Worm (Caenorhabditis elegans) whole organism, L4 larva: ENCODE results near the gene lsm-4.

Experiments used
- D1046.2 ChIP-seq: fragments of 200-800 bp; sonication (Bioruptor generic); IDR thresholded peaks from 2 replicates; pipeline ENCODE4 v1.3.6; 2022; ENCODE audit warnings: missing genetic modification characterization, missing compliant biosample characterization
- F10B5.3 ChIP-seq: sonication (generic microtip); optimal IDR thresholded peaks from 2 replicates; lab custom pipeline; 2016; ENCODE audit warnings: mild to moderate bottlenecking, missing genetic modification characterization, missing compliant biosample characterization
- F37D6.2 ChIP-seq: sonication (generic microtip); optimal IDR thresholded peaks from 2 replicates; lab custom pipeline; 2016; ENCODE audit warnings: mild to moderate bottlenecking, missing genetic modification characterization, missing compliant biosample characterization
- T20F7.1 ChIP-seq: fragments of 200-800 bp; sonication (Bioruptor generic); optimal IDR thresholded peaks from 2 replicates; lab custom pipeline; 2018; ENCODE audit warnings: mild to moderate bottlenecking, missing genetic modification characterization, missing compliant biosample characterization
- ZK546.5 ChIP-seq, 2 experiments: sonication (generic microtip); optimal IDR thresholded peaks; 2 replicates each; lab custom pipeline; 2017; ENCODE audit warnings: missing biosample characterization in 2 of 2, missing genetic modification characterization in 2 of 2
- aha-1 ChIP-seq: fragments of 150-350 bp; peaks from one replicate; lab custom pipeline; 2014; ENCODE audit warnings: missing biosample characterization, missing genetic modification characterization
- ama-1 ChIP-seq: fragments of 150-350 bp; optimal IDR thresholded peaks from 2 replicates; lab custom pipeline; 2014; ENCODE audit warnings: inconsistent platforms, mixed read lengths
- attf-4 ChIP-seq: sonication (generic microtip); optimal IDR thresholded peaks from 3 replicates; lab custom pipeline; 2017; ENCODE audit warnings: missing biosample characterization, missing genetic modification characterization
- ceh-20 ChIP-seq: fragments of 200-800 bp; sonication (Bioruptor generic); IDR thresholded peaks from 2 replicates; pipeline ENCODE4 v1.3.6; 2022; ENCODE audit warnings: missing genetic modification reagents, missing genetic modification characterization, missing compliant biosample characterization
- daf-16 ChIP-seq, 3 experiments: sonication (generic microtip); optimal IDR thresholded peaks; 2 replicates each; lab custom pipeline; 2016 to 2017; ENCODE audit warnings: missing genetic modification characterization in 3 of 3, missing genetic modification reagents in 3 of 3, mild to moderate bottlenecking in 2 of 3, missing compliant biosample characterization in 2 of 3, missing biosample characterization in 1 of 3, moderate library complexity in 1 of 3
- daf-8 ChIP-seq: fragments of 200-800 bp; sonication (Bioruptor generic); IDR thresholded peaks from 2 replicates; pipeline ENCODE4 v1.3.6; 2022; ENCODE audit warnings: missing genetic modification characterization, missing compliant biosample characterization
- dmd-6 ChIP-seq: fragments of 200-800 bp; sonication (Bioruptor generic); IDR thresholded peaks from 2 replicates; pipeline ENCODE4 v1.3.6; 2022; ENCODE audit warnings: missing genetic modification reagents, missing genetic modification characterization, missing compliant biosample characterization
- dve-1 ChIP-seq: sonication (generic microtip); optimal IDR thresholded peaks from 2 replicates; lab custom pipeline; 2017; ENCODE audit warnings: antibody characterized with exemption, mild to moderate bottlenecking, missing genetic modification characterization, missing compliant biosample characterization; ENCODE audit not compliant: insufficient read depth
- egl-43 ChIP-seq: fragments of 200-800 bp; sonication (Bioruptor generic); IDR thresholded peaks from 2 replicates; pipeline ENCODE4 v1.3.6; 2022; ENCODE audit warnings: missing genetic modification reagents, missing genetic modification characterization, missing compliant biosample characterization
- fos-1 ChIP-seq: fragments of 150-350 bp; optimal IDR thresholded peaks from 2 replicates; lab custom pipeline; 2014; ENCODE audit warnings: missing biosample characterization, missing genetic modification characterization
- hlh-11 ChIP-seq: fragments of 200-800 bp; sonication (Bioruptor generic); optimal IDR thresholded peaks from 2 replicates; lab custom pipeline; 2018; ENCODE audit warnings: mild to moderate bottlenecking, missing genetic modification characterization, missing compliant biosample characterization
- hlh-30 ChIP-seq: sonication (generic microtip); optimal IDR thresholded peaks from 2 replicates; lab custom pipeline; 2017; ENCODE audit warnings: antibody characterized with exemption, mild to moderate bottlenecking, missing genetic modification characterization, missing compliant biosample characterization; ENCODE audit not compliant: insufficient read depth
- lin-29 ChIP-seq: fragments of 200-800 bp; sonication (Bioruptor generic); IDR thresholded peaks from 2 replicates; pipeline ENCODE4 v1.3.6; 2022; ENCODE audit warnings: missing genetic modification reagents, missing genetic modification characterization, missing compliant biosample characterization
- lin-38 ChIP-seq: fragments of 200-800 bp; sonication (Bioruptor generic); IDR thresholded peaks from 2 replicates; pipeline ENCODE4 v1.3.6; 2022; ENCODE audit warnings: missing genetic modification reagents, missing genetic modification characterization, missing compliant biosample characterization
- lsy-2 ChIP-seq, 2 experiments: fragments of 150-350 bp in 1 of 2; sonication (generic microtip) in 1 of 2; optimal IDR thresholded peaks; 2 replicates each; lab custom pipeline; 2014 to 2017; ENCODE audit warnings: missing biosample characterization in 2 of 2, missing genetic modification characterization in 2 of 2
- madf-9 ChIP-seq: fragments of 200-800 bp; sonication (Bioruptor generic); conservative IDR thresholded peaks from 2 replicates; pipeline ENCODE4 v1.3.6; 2022; ENCODE audit warnings: missing genetic modification reagents, missing genetic modification characterization, missing compliant biosample characterization
- mdl-1 ChIP-seq, 2 experiments: fragments of 150-350 bp in 1 of 2; sonication (generic microtip) in 1 of 2; optimal IDR thresholded peaks; 2 replicates each; lab custom pipeline; 2014 to 2017; ENCODE audit warnings: missing biosample characterization in 2 of 2, missing genetic modification characterization in 2 of 2
- mep-1 ChIP-seq: fragments of 150-350 bp; sonication (generic microtip); optimal IDR thresholded peaks from 3 replicates; lab custom pipeline; 2014; ENCODE audit warnings: missing biosample characterization, missing genetic modification characterization
- mes-2 ChIP-seq: sonication (generic microtip); optimal IDR thresholded peaks from 2 replicates; lab custom pipeline; 2016; ENCODE audit warnings: missing genotype, mild to moderate bottlenecking, missing genetic modification characterization, missing compliant biosample characterization; ENCODE audit not compliant: poor library complexity, severe bottlenecking
- nhr-102 ChIP-seq: sonication (generic microtip); optimal IDR thresholded peaks from 2 replicates; lab custom pipeline; 2016; ENCODE audit warnings: mild to moderate bottlenecking, missing genetic modification characterization, moderate library complexity, missing compliant biosample characterization
- nhr-28 ChIP-seq: fragments of 150-350 bp; optimal IDR thresholded peaks from 2 replicates; lab custom pipeline; 2014; ENCODE audit warnings: missing biosample characterization, missing genetic modification characterization
- nhr-6 ChIP-seq: fragments of 150-350 bp; optimal IDR thresholded peaks from 2 replicates; lab custom pipeline; 2014; ENCODE audit warnings: missing biosample characterization, missing genetic modification characterization
- nhr-76 ChIP-seq: fragments of 150-350 bp; optimal IDR thresholded peaks from 2 replicates; lab custom pipeline; 2014; ENCODE audit warnings: missing biosample characterization, missing genetic modification characterization
- nhr-77 ChIP-seq: fragments of 150-350 bp; optimal IDR thresholded peaks from 2 replicates; lab custom pipeline; 2014; ENCODE audit warnings: missing biosample characterization, missing genetic modification characterization
- pha-4 ChIP-seq, 2 experiments: fragments of 150-350 bp in 1 of 2; fragments of 200-800 bp in 1 of 2; sonication (Bioruptor generic) in 1 of 2; IDR thresholded peaks in 1 of 2; optimal IDR thresholded peaks in 1 of 2; 2 replicates each; pipeline versions ENCODE4 v1.3.6 to Lab custom; 2014 to 2022; ENCODE audit warnings: missing genetic modification characterization in 2 of 2, missing genetic modification reagents in 2 of 2, missing biosample characterization in 1 of 2, missing compliant biosample characterization in 1 of 2
- php-3 ChIP-seq: fragments of 200-800 bp; sonication (Bioruptor generic); IDR thresholded peaks from 2 replicates; pipeline ENCODE4 v1.3.6; 2022; ENCODE audit warnings: missing genetic modification reagents, missing genetic modification characterization, missing compliant biosample characterization
- pqm-1 ChIP-seq: sonication (generic microtip); optimal IDR thresholded peaks from 2 replicates; lab custom pipeline; 2017; ENCODE audit warnings: missing biosample characterization, missing genetic modification characterization
- spr-3 ChIP-seq: fragments of 200-800 bp; sonication (Bioruptor generic); optimal IDR thresholded peaks from 2 replicates; lab custom pipeline; 2018; ENCODE audit warnings: mild to moderate bottlenecking, missing genetic modification characterization, missing compliant biosample characterization
- tag-97 ChIP-seq: fragments of 200-800 bp; sonication (Bioruptor generic); IDR thresholded peaks from 2 replicates; pipeline ENCODE4 v1.3.6; 2022; ENCODE audit warnings: missing genetic modification characterization, missing compliant biosample characterization
- unc-39 ChIP-seq: sonication (generic microtip); optimal IDR thresholded peaks from 2 replicates; lab custom pipeline; 2017; ENCODE audit warnings: missing biosample characterization, missing genetic modification characterization
- unc-62 ChIP-seq, 3 experiments: fragments of 150-350 bp in 1 of 3; sonication (generic microtip); optimal IDR thresholded peaks in 2 of 3; peaks in 1 of 3; 1 replicate in 1 of 3; 2 replicates in 2 of 3; lab custom pipeline; 2014 to 2017; ENCODE audit warnings: missing biosample characterization in 3 of 3, missing genetic modification characterization in 3 of 3, missing genetic modification reagents in 3 of 3, missing genotype in 1 of 3
- zfp-3 ChIP-seq: fragments of 200-800 bp; sonication (Bioruptor generic); conservative IDR thresholded peaks from 2 replicates; pipeline ENCODE4 v1.3.6; 2022; ENCODE audit warnings: missing genetic modification reagents, missing genetic modification characterization, missing compliant biosample characterization
- zip-11 ChIP-seq: fragments of 200-800 bp; sonication (Bioruptor generic); IDR thresholded peaks from 2 replicates; pipeline ENCODE4 v1.3.6; 2022; ENCODE audit warnings: missing genetic modification characterization, missing compliant biosample characterization
- ztf-7 ChIP-seq: fragments of 150-350 bp; optimal IDR thresholded peaks from 2 replicates; lab custom pipeline; 2014; ENCODE audit warnings: missing biosample characterization, missing genetic modification characterization

Gene lsm-4

DNA sequence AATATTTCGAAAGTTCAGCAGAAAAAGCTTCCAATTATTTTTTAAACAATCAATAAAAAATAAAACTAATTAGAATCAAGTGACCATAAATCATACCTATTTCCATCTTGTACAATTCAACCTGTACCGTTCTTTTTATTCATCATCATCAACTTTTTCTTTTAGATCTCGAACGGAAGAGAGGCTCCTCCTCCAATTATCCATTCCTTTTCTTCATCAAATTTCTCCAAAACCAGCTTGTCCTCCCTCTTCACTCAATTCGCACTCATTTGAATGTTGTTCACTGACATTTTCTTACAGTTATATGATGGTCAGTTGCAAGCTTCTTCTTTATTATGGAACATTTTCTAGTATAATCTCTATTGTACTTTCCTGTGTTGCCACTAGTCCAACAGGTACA lies 8.9 kb upstream of the lsm-4 start, which contains the start of gene C30G12.4:
TSS of gene C30G12.4 (plus strand) at position 301 of the 400 bp plus-strand sequence.
- no peak for TF ChIP-seq tag-97
- TF ChIP-seq D1046.2 (GFP tag; lab: Robert Waterston, UW) = no peak
- TF ChIP-seq mes-2 (tag; lab: Kevin White, UChicago) = no peak
- no peak for TF ChIP-seq unc-62 (GFP tag; optimal IDR thresholded peaks at IDR 0.05 in 1 of 2; lab: Kevin White, UChicago)
- no peak for TF ChIP-seq unc-62 (tag; optimal IDR thresholded peaks at IDR 0.05; lab: Kevin White, UChicago)
- TF ChIP-seq fos-1 (tag; lab: Kevin White, UChicago) = no peak
- no peak for TF ChIP-seq F37D6.2 (tag; lab: Kevin White, UChicago)
- no peak for TF ChIP-seq mdl-1 (tag; optimal IDR thresholded peaks at IDR 0.05; lab: Kevin White, UChicago)
- no peak for TF ChIP-seq egl-43
- no peak for TF ChIP-seq lin-38
- no peak for TF ChIP-seq ztf-7 (tag; lab: Kevin White, UChicago)
- TF ChIP-seq madf-9 (GFP tag; lab: Robert Waterston, UW) = no peak
- no peak for TF ChIP-seq zfp-3 (GFP tag; lab: Robert Waterston, UW)
- TF ChIP-seq ZK546.5 (tag; optimal IDR thresholded peaks at IDR 0.05; lab: Kevin White, UChicago) = no peak
- TF ChIP-seq zip-11 (GFP tag; lab: Robert Waterston, UW) = no peak
- no peak for TF ChIP-seq php-3 (GFP tag; lab: Robert Waterston, UW)
- TF ChIP-seq aha-1 = no peak
- no peak for TF ChIP-seq ceh-20 (GFP tag; lab: Robert Waterston, UW)
- TF ChIP-seq F10B5.3 = no peak
- TF ChIP-seq nhr-102 (tag; lab: Kevin White, UChicago) = no peak

DNA sequence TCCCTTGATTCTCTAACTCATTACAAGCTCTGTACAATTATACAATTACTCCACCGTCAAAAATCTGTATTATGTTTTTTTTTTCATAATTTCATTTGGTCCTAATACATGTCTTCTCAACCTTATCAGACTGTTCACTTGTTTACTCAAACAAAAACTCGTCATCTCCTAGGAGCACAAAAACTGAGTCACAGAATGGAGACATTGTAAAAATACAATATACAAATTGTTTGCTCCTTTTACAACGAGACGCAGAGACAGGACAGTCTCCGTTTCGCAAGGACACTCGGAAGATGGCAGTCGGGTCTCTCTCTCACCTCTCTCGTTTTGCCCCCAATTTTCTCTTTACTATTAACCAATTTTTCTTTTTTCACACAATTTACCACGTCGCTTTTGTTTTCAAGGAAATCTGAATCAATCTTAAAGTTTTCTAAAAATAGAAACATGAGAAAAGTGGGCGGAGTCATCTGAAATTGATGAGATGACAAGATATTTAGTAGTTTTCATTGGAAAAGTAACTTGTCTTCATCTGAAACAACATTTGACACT lies 2.7 kb upstream of the lsm-4 start, which contains the start of gene F32A5.8:
TSS of gene F32A5.8 (plus strand) at position 499 of the 549 bp plus-strand sequence.
- TF ChIP-seq unc-39 (tag; lab: Kevin White, UChicago) (no peak), spr-3 (GFP tag; lab: Kevin White, UChicago) (no peak), nhr-76 (tag; lab: Kevin White, UChicago) (no peak), hlh-11 (peak; percentile 71), ama-1 (lab: Kevin White, UChicago) (peak; percentile 45), mep-1 (tag; lab: Kevin White, UChicago) (peak; percentile 49), attf-4 (tag; lab: Kevin White, UChicago) (no peak), hlh-30 (peak; percentile 0), lsy-2 (tag; optimal IDR thresholded peaks at IDR 0.05; lab: Kevin White, UChicago) (peak in 1 of 2 experiments; percentile 51), T20F7.1 (GFP tag; lab: Kevin White, UChicago) (peak; percentile 64), nhr-102 (tag; lab: Kevin White, UChicago) (peak; percentile 51), mes-2 (tag; lab: Kevin White, UChicago) (peak; percentile 56), dmd-6 (peak; percentile 72), lin-29 (no peak), nhr-6 (peak; percentile 76), dve-1 (tag; lab: Kevin White, UChicago) (peak; percentile 84), daf-8 (GFP tag; lab: Robert Waterston, UW) (no peak), mdl-1 (tag; optimal IDR thresholded peaks at IDR 0.05; lab: Kevin White, UChicago) (peak in 1 of 2 experiments; percentile 17), nhr-28 (tag; lab: Kevin White, UChicago) (peak; percentile 84), nhr-77 (peak; percentile 54), pqm-1 (tag; lab: Kevin White, UChicago) (peak; percentile 69), pha-4 (GFP tag; IDR thresholded peaks at IDR 0.05; lab: Robert Waterston, UW) (no peak), pha-4 (tag; optimal IDR thresholded peaks at IDR 0.05; lab: Kevin White, UChicago) (peak; percentile 81), daf-16 (GFP tag; optimal IDR thresholded peaks at IDR 0.05; lab: Kevin White, UChicago) (no peak), daf-16 (tag; optimal IDR thresholded peaks at IDR 0.05; lab: Kevin White, UChicago) (peak; percentile 88)
- TF ChIP-seq, all 104 proteins: peak for 17
